Comparison of ENCODE assay signal across 1 fruit fly cellular context in genomic region chr3R:14088887-14089567, dm6.
TF ChIP-seq lines count a peak whose summit lies in the region.

Gene Npc2b (plus strand): TSS chr3R:14089517.

TF ChIP-seq in whole organism, embryonic, 481 proteins besides CTCF, POLR2A, EP300 and RAD21 (continued from another document and continues in another):
- TF ChIP-seq grn (GFP tag; optimal IDR thresholded peaks at IDR 0.05; lab: Kevin White, UChicago) = no peak
- TF ChIP-seq dan (GFP tag; IDR thresholded peaks at IDR 0.05; lab: Robert Waterston, UW) = no peak
- TF ChIP-seq CG1832 (GFP tag; optimal IDR thresholded peaks at IDR 0.05; lab: Kevin White, UChicago) = no peak
- TF ChIP-seq CG30403 (GFP tag; optimal IDR thresholded peaks at IDR 0.05; lab: Kevin White, UChicago) = peak; percentile 75
- no peak for TF ChIP-seq Fer2 (tag; optimal IDR thresholded peaks at IDR 0.05; lab: Kevin White, UChicago)
- no peak for TF ChIP-seq schlank (tag; optimal IDR thresholded peaks at IDR 0.05; lab: Kevin White, UChicago)
- 0 out of 2 replicates have a peak, but pooled peaks have one; percentile 16 for TF ChIP-seq ranshi (GFP tag; IDR thresholded peaks at IDR 0.05; lab: Robert Waterston, UW)
- TF ChIP-seq HHEX (GFP tag; optimal IDR thresholded peaks at IDR 0.05; lab: Kevin White, UChicago) = peak; percentile 17
- no peak for TF ChIP-seq cg (GFP tag; optimal IDR thresholded peaks at IDR 0.05; lab: Kevin White, UChicago)
- no peak for TF ChIP-seq rib (GFP tag; IDR thresholded peaks at IDR 0.05; lab: Robert Waterston, UW)
- TF ChIP-seq CG3726 (GFP tag; IDR thresholded peaks at IDR 0.05; lab: Robert Waterston, UW) = no peak
- TF ChIP-seq ken (GFP tag; IDR thresholded peaks at IDR 0.05; lab: Robert Waterston, UW) = peak; percentile 50; the same call in 2 of the 3 replicates
- peak; percentile 34 for TF ChIP-seq CG4820 (GFP tag; optimal IDR thresholded peaks at IDR 0.05; lab: Kevin White, UChicago)
- no peak for TF ChIP-seq CG6175 (GFP tag; IDR thresholded peaks at IDR 0.05; lab: Robert Waterston, UW)
- TF ChIP-seq Ssrp (tag; optimal IDR thresholded peaks at IDR 0.05; lab: Kevin White, UChicago) = peak; percentile 27
- TF ChIP-seq disco-r (GFP tag; optimal IDR thresholded peaks at IDR 0.05; lab: Kevin White, UChicago) = peak; percentile 52
- TF ChIP-seq bab2 (GFP tag; optimal IDR thresholded peaks at IDR 0.05; lab: Kevin White, UChicago) = peak; percentile 47
- peak; percentile 5 for TF ChIP-seq kay (GFP tag; optimal IDR thresholded peaks at IDR 0.05; lab: Kevin White, UChicago)
- no peak for TF ChIP-seq CG3995 (GFP tag; optimal IDR thresholded peaks at IDR 0.05; lab: Kevin White, UChicago)
- no peak for TF ChIP-seq CG17186 (GFP tag; optimal IDR thresholded peaks at IDR 0.05; lab: Kevin White, UChicago)
- no peak for TF ChIP-seq CG17385 (GFP tag; optimal IDR thresholded peaks at IDR 0.05; lab: Kevin White, UChicago)
- TF ChIP-seq insv (GFP tag; optimal IDR thresholded peaks at IDR 0.05; lab: Kevin White, UChicago) = peak in 1 of 2 experiments; percentile 46
- peak; percentile 6 for TF ChIP-seq fd3F (GFP tag; optimal IDR thresholded peaks at IDR 0.05; lab: Kevin White, UChicago)
- TF ChIP-seq row (GFP tag; IDR thresholded peaks at IDR 0.05; lab: Robert Waterston, UW) = peak; percentile 49
- 0 out of 2 replicates have a peak, but pooled peaks have one; percentile 21 for TF ChIP-seq Oaz (GFP tag; IDR thresholded peaks at IDR 0.05; lab: Robert Waterston, UW)
- TF ChIP-seq CG6272 (GFP tag; IDR thresholded peaks at IDR 0.05; lab: Robert Waterston, UW) = 0 out of 2 replicates have a peak, but pooled peaks have one; percentile 30
- peak; percentile 52 for TF ChIP-seq Xrp1 (GFP tag; IDR thresholded peaks at IDR 0.05; lab: Robert Waterston, UW)
- TF ChIP-seq HmgD (GFP tag; optimal IDR thresholded peaks at IDR 0.05; lab: Kevin White, UChicago) = peak; percentile 6
- TF ChIP-seq CG17359 (tag; optimal IDR thresholded peaks at IDR 0.05; lab: Kevin White, UChicago) = peak; percentile 70
- no peak for TF ChIP-seq z (GFP tag; IDR thresholded peaks at IDR 0.05; lab: Robert Waterston, UW)
- no peak for TF ChIP-seq ssp (GFP tag; IDR thresholded peaks at IDR 0.05; lab: Robert Waterston, UW)
- no peak for TF ChIP-seq Taf1 (GFP tag; IDR thresholded peaks at IDR 0.05; lab: Robert Waterston, UW)
- TF ChIP-seq lola (GFP tag; optimal IDR thresholded peaks at IDR 0.05; lab: Kevin White, UChicago) = peak in 1 of 3 experiments; percentile 12
- TF ChIP-seq CG12155 (GFP tag; optimal IDR thresholded peaks at IDR 0.05; lab: Kevin White, UChicago) = peak; percentile 47
- peak; percentile 19 for TF ChIP-seq pum (GFP tag; optimal IDR thresholded peaks at IDR 0.05; lab: Kevin White, UChicago)
- TF ChIP-seq CG8478 (optimal IDR thresholded peaks at IDR 0.05; lab: Kevin White, UChicago) = no peak
- TF ChIP-seq fd96Cb (tag; optimal IDR thresholded peaks at IDR 0.05; lab: Kevin White, UChicago) = peak; percentile 17
- peak; percentile 40 for TF ChIP-seq CG8388 (GFP tag; optimal IDR thresholded peaks at IDR 0.05; lab: Kevin White, UChicago)
- no peak for TF ChIP-seq CG10321 (GFP tag; IDR thresholded peaks at IDR 0.05; lab: Robert Waterston, UW)
- TF ChIP-seq zfh1 (GFP tag; IDR thresholded peaks at IDR 0.05; lab: Robert Waterston, UW) = no peak; the same call in 2 of the 3 replicates
- peak; percentile 74 for TF ChIP-seq CG11504 (tag; optimal IDR thresholded peaks at IDR 0.05; lab: Kevin White, UChicago)
- no peak for TF ChIP-seq dimm (GFP tag; IDR thresholded peaks at IDR 0.05; lab: Robert Waterston, UW)
- TF ChIP-seq CG18262 (tag; optimal IDR thresholded peaks at IDR 0.05; lab: Kevin White, UChicago) = peak; percentile 33
- TF ChIP-seq en (GFP tag; optimal IDR thresholded peaks at IDR 0.05; lab: Kevin White, UChicago) = peak; percentile 54
- no peak for TF ChIP-seq CG11560 (tag; IDR thresholded peaks at IDR 0.05; lab: Robert Waterston, UW)
- no peak for TF ChIP-seq wor (GFP tag; IDR thresholded peaks at IDR 0.05; lab: Robert Waterston, UW)
- peak; percentile 39; the same call in 1 of the 2 replicates for TF ChIP-seq Atf6 (GFP tag; IDR thresholded peaks at IDR 0.05; lab: Robert Waterston, UW)
- peak; percentile 11 for TF ChIP-seq scrt (GFP tag; optimal IDR thresholded peaks at IDR 0.05; lab: Kevin White, UChicago)
- peak; percentile 81 for TF ChIP-seq slbo (GFP tag; IDR thresholded peaks at IDR 0.05; lab: Robert Waterston, UW)
- TF ChIP-seq CG16815 (GFP tag; optimal IDR thresholded peaks at IDR 0.05; lab: Kevin White, UChicago) = peak; percentile 21
- no peak for TF ChIP-seq CG32772 (GFP tag; IDR thresholded peaks at IDR 0.05; lab: Robert Waterston, UW)
- peak in 1 of 2 experiments; percentile 55 for TF ChIP-seq Eip74EF (GFP tag; optimal IDR thresholded peaks at IDR 0.05; lab: Kevin White, UChicago)
- TF ChIP-seq sob (GFP tag; IDR thresholded peaks at IDR 0.05; lab: Robert Waterston, UW) = peak; percentile 39; the same call in 1 of the 2 replicates
- TF ChIP-seq prd (optimal IDR thresholded peaks at IDR 0.05; lab: Kevin White, UChicago) = no peak
- peak; percentile 40; the same call in 1 of the 3 replicates for TF ChIP-seq prd (GFP tag; IDR thresholded peaks at IDR 0.05; lab: Robert Waterston, UW)
- TF ChIP-seq Hsf (GFP tag; optimal IDR thresholded peaks at IDR 0.05; lab: Kevin White, UChicago) = peak; percentile 67
- TF ChIP-seq Dbx (GFP tag; IDR thresholded peaks at IDR 0.05; lab: Robert Waterston, UW) = peak; percentile 81
- TF ChIP-seq CG42726 (GFP tag; IDR thresholded peaks at IDR 0.05; lab: Robert Waterston, UW; ENCODE audit: partially characterized antibody) = peak; percentile 92
- peak; percentile 40; the same call in 1 of the 2 replicates for TF ChIP-seq lmd (GFP tag; IDR thresholded peaks at IDR 0.05; lab: Robert Waterston, UW)
- no peak for TF ChIP-seq sna (GFP tag; IDR thresholded peaks at IDR 0.05; lab: Robert Waterston, UW; ENCODE audit: partially characterized antibody)
- TF ChIP-seq org-1 (GFP tag; optimal IDR thresholded peaks at IDR 0.05; lab: Kevin White, UChicago) = no peak
- peak; percentile 20 for TF ChIP-seq vfl (GFP tag; optimal IDR thresholded peaks at IDR 0.05; lab: Kevin White, UChicago)
- TF ChIP-seq Awh (GFP tag; IDR thresholded peaks at IDR 0.05; lab: Robert Waterston, UW) = no peak
- peak; percentile 80 for TF ChIP-seq Rfx (GFP tag; IDR thresholded peaks at IDR 0.05; lab: Robert Waterston, UW)
- TF ChIP-seq ATbp (GFP tag; optimal IDR thresholded peaks at IDR 0.05; lab: Kevin White, UChicago) = peak; percentile 50
- TF ChIP-seq vnd (GFP tag; IDR thresholded peaks at IDR 0.05; lab: Robert Waterston, UW; ENCODE audit: partially characterized antibody) = no peak
- TF ChIP-seq CG43689 (GFP tag; IDR thresholded peaks at IDR 0.05; lab: Robert Waterston, UW) = no peak
- peak; percentile 58 for TF ChIP-seq unpg (GFP tag; optimal IDR thresholded peaks at IDR 0.05; lab: Kevin White, UChicago)
- peak; percentile 63 for TF ChIP-seq grau (tag; optimal IDR thresholded peaks at IDR 0.05; lab: Kevin White, UChicago)
- peak; percentile 15 for TF ChIP-seq tx (GFP tag; optimal IDR thresholded peaks at IDR 0.05; lab: Kevin White, UChicago)
- peak; percentile 54 for TF ChIP-seq MTF-1 (GFP tag; optimal IDR thresholded peaks at IDR 0.05; lab: Kevin White, UChicago; ENCODE audit: borderline replicate concordance)
- 0 out of 3 replicates have a peak, but pooled peaks have one; percentile 34 for TF ChIP-seq otp (GFP tag; IDR thresholded peaks at IDR 0.05; lab: Robert Waterston, UW)
- TF ChIP-seq C15 (GFP tag; IDR thresholded peaks at IDR 0.05; lab: Robert Waterston, UW) = no peak
- TF ChIP-seq ci (GFP tag; IDR thresholded peaks at IDR 0.05; lab: Robert Waterston, UW) = peak; percentile 55; the same call in 2 of the 3 replicates
- TF ChIP-seq cas (GFP tag; IDR thresholded peaks at IDR 0.05; lab: Robert Waterston, UW) = no peak
- TF ChIP-seq bigmax (GFP tag; optimal IDR thresholded peaks at IDR 0.05; lab: Kevin White, UChicago) = no peak
- TF ChIP-seq CG1529 (GFP tag; optimal IDR thresholded peaks at IDR 0.05; lab: Kevin White, UChicago) = peak; percentile 17
- TF ChIP-seq shn (GFP tag; optimal IDR thresholded peaks at IDR 0.05; lab: Kevin White, UChicago) = peak; percentile 49
- TF ChIP-seq Asciz (GFP tag; optimal IDR thresholded peaks at IDR 0.05; lab: Kevin White, UChicago) = peak; percentile 34
- peak; percentile 52 to 53 for TF ChIP-seq Hr51 (GFP tag; optimal IDR thresholded peaks at IDR 0.05; lab: Kevin White, UChicago)
- TF ChIP-seq Mes4 (GFP tag; optimal IDR thresholded peaks at IDR 0.05; lab: Kevin White, UChicago) = peak; percentile 10
- no peak for TF ChIP-seq oc (tag; optimal IDR thresholded peaks at IDR 0.05; lab: Kevin White, UChicago)
- TF ChIP-seq CG34224 (GFP tag; IDR thresholded peaks at IDR 0.05; lab: Robert Waterston, UW; ENCODE audit: partially characterized antibody) = no peak
- no peak for TF ChIP-seq wdn (GFP tag; IDR thresholded peaks at IDR 0.05; lab: Robert Waterston, UW)
- TF ChIP-seq CG11696 (GFP tag; IDR thresholded peaks at IDR 0.05; lab: Robert Waterston, UW) = no peak
- no peak for TF ChIP-seq CG7271 (tag; optimal IDR thresholded peaks at IDR 0.05; lab: Kevin White, UChicago)
- TF ChIP-seq CG11085 (GFP tag; IDR thresholded peaks at IDR 0.05; lab: Robert Waterston, UW) = peak; percentile 46; the same call in 1 of the 2 replicates
- peak; percentile 79 for TF ChIP-seq CG34422 (GFP tag; IDR thresholded peaks at IDR 0.05; lab: Robert Waterston, UW)
- peak; percentile 60 for TF ChIP-seq CG11247 (GFP tag; IDR thresholded peaks at IDR 0.05; lab: Robert Waterston, UW)
- TF ChIP-seq CG4404 (GFP tag; IDR thresholded peaks at IDR 0.05; lab: Robert Waterston, UW) = no peak
- no peak for TF ChIP-seq Usf (GFP tag; optimal IDR thresholded peaks at IDR 0.05; lab: Kevin White, UChicago)
- TF ChIP-seq CG7786 (GFP tag; optimal IDR thresholded peaks at IDR 0.05; lab: Kevin White, UChicago) = peak; percentile 11
- no peak for TF ChIP-seq gcm2 (GFP tag; optimal IDR thresholded peaks at IDR 0.05; lab: Kevin White, UChicago)
- peak; percentile 18 for TF ChIP-seq CG31388 (GFP tag; optimal IDR thresholded peaks at IDR 0.05; lab: Kevin White, UChicago)
- TF ChIP-seq dysf (GFP tag; IDR thresholded peaks at IDR 0.05; lab: Robert Waterston, UW) = peak; percentile 56
- TF ChIP-seq CG10654 (GFP tag; optimal IDR thresholded peaks at IDR 0.05; lab: Kevin White, UChicago) = no peak
- TF ChIP-seq Camta (GFP tag; optimal IDR thresholded peaks at IDR 0.05; lab: Kevin White, UChicago) = peak; percentile 43
- no peak for TF ChIP-seq sim (GFP tag; IDR thresholded peaks at IDR 0.05; lab: Robert Waterston, UW)
- TF ChIP-seq Lhr (GFP tag; optimal IDR thresholded peaks at IDR 0.05; lab: Kevin White, UChicago) = peak; percentile 56
- TF ChIP-seq pzg (GFP tag; optimal IDR thresholded peaks at IDR 0.05; lab: Kevin White, UChicago) = no peak
- TF ChIP-seq nerfin-2 (GFP tag; IDR thresholded peaks at IDR 0.05; lab: Robert Waterston, UW; ENCODE audit: partially characterized antibody) = no peak
- TF ChIP-seq so (GFP tag; IDR thresholded peaks at IDR 0.05; lab: Robert Waterston, UW) = no peak
- peak; percentile 56 for TF ChIP-seq CG15269 (tag; optimal IDR thresholded peaks at IDR 0.05; lab: Kevin White, UChicago)
- peak; percentile 3 for TF ChIP-seq eyg (GFP tag; optimal IDR thresholded peaks at IDR 0.05; lab: Kevin White, UChicago)
- no peak for TF ChIP-seq Mrtf (GFP tag; IDR thresholded peaks at IDR 0.05; lab: Robert Waterston, UW)
- TF ChIP-seq eve (GFP tag; optimal IDR thresholded peaks at IDR 0.05; lab: Kevin White, UChicago) = peak in 1 of 2 experiments; percentile 37
- peak; percentile 56 for TF ChIP-seq CG9876 (GFP tag; optimal IDR thresholded peaks at IDR 0.05; lab: Kevin White, UChicago)
- peak; percentile 20 for TF ChIP-seq exex (tag; optimal IDR thresholded peaks at IDR 0.05; lab: Kevin White, UChicago)
- peak; percentile 23 for TF ChIP-seq CG8089 (GFP tag; optimal IDR thresholded peaks at IDR 0.05; lab: Kevin White, UChicago)
- TF ChIP-seq H2.0 (GFP tag; IDR thresholded peaks at IDR 0.05; lab: Robert Waterston, UW) = peak; percentile 61
- TF ChIP-seq Dll (GFP tag; IDR thresholded peaks at IDR 0.05; lab: Robert Waterston, UW; ENCODE audit: partially characterized antibody) = no peak
- no peak for TF ChIP-seq Kr (GFP tag; optimal IDR thresholded peaks at IDR 0.05; lab: Kevin White, UChicago)
- TF ChIP-seq tin (GFP tag; optimal IDR thresholded peaks at IDR 0.05; lab: Kevin White, UChicago) = peak; percentile 67
- TF ChIP-seq cad (GFP tag; optimal IDR thresholded peaks at IDR 0.05; lab: Kevin White, UChicago) = no peak
- TF ChIP-seq Abd-B (GFP tag; optimal IDR thresholded peaks at IDR 0.05; lab: Kevin White, UChicago) = peak; percentile 42
- TF ChIP-seq CG10209 (GFP tag; optimal IDR thresholded peaks at IDR 0.05; lab: Kevin White, UChicago) = peak; percentile 49
- TF ChIP-seq CG7372 (GFP tag; IDR thresholded peaks at IDR 0.05; lab: Robert Waterston, UW) = no peak
- peak; percentile 32 for TF ChIP-seq CG2678 (tag; optimal IDR thresholded peaks at IDR 0.05; lab: Kevin White, UChicago)
- no peak for TF ChIP-seq pan (optimal IDR thresholded peaks at IDR 0.05; lab: Kevin White, UChicago)
- no peak for TF ChIP-seq pan (GFP tag; optimal IDR thresholded peaks at IDR 0.05 in 1 of 2, IDR thresholded peaks at IDR 0.05 in 1 of 2)
- TF ChIP-seq CG11723 (GFP tag; optimal IDR thresholded peaks at IDR 0.05; lab: Kevin White, UChicago) = no peak
- TF ChIP-seq chn (GFP tag; optimal IDR thresholded peaks at IDR 0.05; lab: Kevin White, UChicago) = peak; percentile 39
- peak; percentile 58 for TF ChIP-seq HLH54F (GFP tag; optimal IDR thresholded peaks at IDR 0.05; lab: Kevin White, UChicago)
- no peak; the same call in 1 of the 2 replicates for TF ChIP-seq peb (GFP tag; IDR thresholded peaks at IDR 0.05; lab: Robert Waterston, UW)
- TF ChIP-seq CG31441 (GFP tag; IDR thresholded peaks at IDR 0.05; lab: Robert Waterston, UW) = no peak
- TF ChIP-seq CG1602 (GFP tag; optimal IDR thresholded peaks at IDR 0.05; lab: Kevin White, UChicago) = peak; percentile 71
- peak; percentile 79 for TF ChIP-seq CG9932 (GFP tag; IDR thresholded peaks at IDR 0.05; lab: Robert Waterston, UW)
- TF ChIP-seq Blimp-1 (GFP tag; optimal IDR thresholded peaks at IDR 0.05; lab: Kevin White, UChicago) = peak; percentile 68
- 0 out of 3 replicates have a peak, but pooled peaks have one; percentile 7 for TF ChIP-seq jigr1 (GFP tag; IDR thresholded peaks at IDR 0.05; lab: Robert Waterston, UW)
- no peak for TF ChIP-seq ac (GFP tag; optimal IDR thresholded peaks at IDR 0.05; lab: Kevin White, UChicago)
- peak; percentile 17 for TF ChIP-seq CG3281 (GFP tag; optimal IDR thresholded peaks at IDR 0.05; lab: Kevin White, UChicago)
- TF ChIP-seq CG10274 (GFP tag; optimal IDR thresholded peaks at IDR 0.05; lab: Kevin White, UChicago) = no peak
